Fruit fly (Drosophila melanogaster) whole organism, embryonic: ENCODE data around the gene CG7985.

Experiments used
- Ada2b ChIP-seq: fragments of 200-800 bp; sonication (Bioruptor generic); IDR thresholded peaks from 2 replicates; pipeline ENCODE4 v1.3.6; 2022; ENCODE audit warnings: missing biosample characterization, missing genetic modification characterization
- CG10147 ChIP-seq: fragments of 200-800 bp; sonication (Bioruptor generic); optimal IDR thresholded peaks from 2 replicates; lab custom pipeline; 2019; ENCODE audit warnings: missing biosample characterization, mild to moderate bottlenecking, missing genetic modification characterization, moderate library complexity
- CG11695 ChIP-seq: fragments of 200-800 bp; sonication (Bioruptor generic); IDR thresholded peaks from 3 replicates; pipeline ENCODE4 v1.3.6; 2022; ENCODE audit warnings: missing biosample characterization, missing genetic modification characterization
- CG1233 ChIP-seq: fragments of 200-800 bp; sonication (Bioruptor generic); optimal IDR thresholded peaks from 4 replicates; lab custom pipeline; 2018; ENCODE audit warnings: missing biosample characterization, mild to moderate bottlenecking, missing genetic modification characterization
- CG1602 ChIP-seq: fragments of 200-800 bp; sonication (Bioruptor generic); optimal IDR thresholded peaks from 3 replicates; lab custom pipeline; 2016; ENCODE audit warnings: missing biosample characterization, missing genetic modification characterization
- CG1832 ChIP-seq: fragments of 200-800 bp; sonication (Bioruptor generic); optimal IDR thresholded peaks from 2 replicates; lab custom pipeline; 2017; ENCODE audit warnings: missing biosample characterization, mild to moderate bottlenecking, missing genetic modification characterization, inconsistent platforms
- CG2120 ChIP-seq: fragments of 200-800 bp; sonication (Bioruptor generic); optimal IDR thresholded peaks from 3 replicates; lab custom pipeline; 2016; ENCODE audit warnings: missing biosample characterization, missing genetic modification characterization
- CG2199 ChIP-seq: fragments of 200-800 bp; sonication (Bioruptor generic); IDR thresholded peaks from 3 replicates; pipeline ENCODE4 v1.3.6; 2022; ENCODE audit warnings: missing biosample characterization, missing genetic modification characterization
- CG30431 ChIP-seq: fragments of 200-800 bp; sonication (Bioruptor generic); optimal IDR thresholded peaks from 2 replicates; lab custom pipeline; 2017; ENCODE audit warnings: missing biosample characterization, missing genetic modification characterization
- CG3281 ChIP-seq: fragments of 200-800 bp; sonication (Bioruptor generic); optimal IDR thresholded peaks from 3 replicates; lab custom pipeline; 2017; ENCODE audit warnings: missing biosample characterization, mild to moderate bottlenecking, missing genetic modification characterization
- CG3407 ChIP-seq: fragments of 200-800 bp; sonication (Bioruptor generic); optimal IDR thresholded peaks from 2 replicates; lab custom pipeline; 2018; ENCODE audit warnings: missing biosample characterization, mild to moderate bottlenecking, missing genetic modification characterization
- CG34422 ChIP-seq: fragments of 200-800 bp; sonication (Bioruptor generic); IDR thresholded peaks from 3 replicates; pipeline ENCODE4 v1.3.6; 2022; ENCODE audit warnings: missing biosample characterization, missing genetic modification characterization
- CG3995 ChIP-seq: fragments of 200-800 bp; sonication (Bioruptor generic); optimal IDR thresholded peaks from 3 replicates; lab custom pipeline; 2016; ENCODE audit warnings: missing biosample characterization, missing genetic modification characterization
- CG4854 ChIP-seq: fragments of 200-800 bp; sonication (Bioruptor generic); optimal IDR thresholded peaks from 2 replicates; lab custom pipeline; 2016; ENCODE audit warnings: missing biosample characterization, missing genetic modification characterization, inconsistent platforms
- CG5953 ChIP-seq: fragments of 200-800 bp; sonication (Bioruptor generic); IDR thresholded peaks from 2 replicates; pipeline ENCODE4 v1.3.6; 2022; ENCODE audit warnings: missing biosample characterization, missing genetic modification characterization
- CG7357 ChIP-seq: fragments of 200-800 bp; sonication (Bioruptor generic); IDR thresholded peaks from 3 replicates; pipeline ENCODE4 v1.3.6; 2022; ENCODE audit warnings: missing biosample characterization, missing genetic modification characterization
- CG7928 ChIP-seq: fragments of 200-800 bp; sonication (Bioruptor generic); optimal IDR thresholded peaks from 2 replicates; lab custom pipeline; 2017; ENCODE audit warnings: missing biosample characterization, mild to moderate bottlenecking, missing genetic modification characterization
- CG7987 ChIP-seq: fragments of 200-800 bp; sonication (Bioruptor generic); optimal IDR thresholded peaks from 2 replicates; lab custom pipeline; 2018; ENCODE audit warnings: missing biosample characterization, mild to moderate bottlenecking, missing genetic modification characterization, moderate library complexity
- CG8478 ChIP-seq: fragments of >200 bp; optimal IDR thresholded peaks from 2 replicates; lab custom pipeline; 2018
- CG9876 ChIP-seq: fragments of 200-800 bp; sonication (Bioruptor generic); optimal IDR thresholded peaks from 2 replicates; lab custom pipeline; 2016; ENCODE audit warnings: missing biosample characterization, missing genetic modification characterization
- Chrac-16 ChIP-seq: fragments of 200-800 bp; sonication (Bioruptor generic); optimal IDR thresholded peaks from 3 replicates; lab custom pipeline; 2016; ENCODE audit warnings: missing biosample characterization, missing genetic modification characterization
- D19B ChIP-seq: fragments of 200-800 bp; sonication (Bioruptor generic); optimal IDR thresholded peaks from 2 replicates; lab custom pipeline; 2017; ENCODE audit warnings: missing biosample characterization, mild to moderate bottlenecking, missing genetic modification characterization
- Dref ChIP-seq: fragments of 200-800 bp; sonication (Bioruptor generic); IDR thresholded peaks from 2 replicates; pipeline ENCODE4 v1.3.6; 2022; ENCODE audit warnings: missing biosample characterization, missing genetic modification characterization
- E2f1 ChIP-seq: fragments of 200-800 bp; sonication (Bioruptor generic); IDR thresholded peaks from 2 replicates; pipeline ENCODE4 v1.3.6; 2022; ENCODE audit warnings: missing biosample characterization, missing genetic modification characterization
- Eip74EF ChIP-seq, 2 experiments: fragments of 200-800 bp in 1 of 2; fragments of >200 bp in 1 of 2; sonication (Bioruptor generic) in 1 of 2; optimal IDR thresholded peaks; 2 replicates each; lab custom pipeline; 2017 to 2019; ENCODE audit warnings: missing biosample characterization in 2 of 2, missing genetic modification characterization in 2 of 2, mild to moderate bottlenecking in 1 of 2, moderate library complexity in 1 of 2
- HLHmδ ChIP-seq: fragments of 200-800 bp; sonication (Bioruptor generic); optimal IDR thresholded peaks from 2 replicates; lab custom pipeline; 2018; ENCODE audit warnings: missing biosample characterization, mild to moderate bottlenecking, missing genetic modification characterization, moderate library complexity
- Hr39 ChIP-seq: fragments of >200 bp; optimal IDR thresholded peaks from 2 replicates; lab custom pipeline; 2017
- Meics ChIP-seq: fragments of 200-800 bp; sonication (Bioruptor generic); optimal IDR thresholded peaks from 2 replicates; lab custom pipeline; 2017; ENCODE audit warnings: missing biosample characterization, mild to moderate bottlenecking, missing genetic modification characterization
- Mrtf ChIP-seq: fragments of 200-800 bp; sonication (Bioruptor generic); IDR thresholded peaks from 3 replicates; pipeline ENCODE4 v1.3.6; 2022; ENCODE audit warnings: missing biosample characterization, missing genetic modification characterization
- Sox102F ChIP-seq: fragments of 200-800 bp; sonication (Bioruptor generic); optimal IDR thresholded peaks from 2 replicates; lab custom pipeline; 2018; ENCODE audit warnings: missing biosample characterization, mild to moderate bottlenecking, missing genetic modification characterization, moderate library complexity
- aop ChIP-seq: fragments of 200-800 bp; sonication (Bioruptor generic); IDR thresholded peaks from 2 replicates; pipeline ENCODE4 v1.3.6; 2022; ENCODE audit warnings: missing biosample characterization, missing genetic modification characterization
- chn ChIP-seq: fragments of 200-800 bp; sonication (Bioruptor generic); optimal IDR thresholded peaks from 2 replicates; lab custom pipeline; 2016; ENCODE audit warnings: missing biosample characterization, missing genetic modification characterization
- corto ChIP-seq: fragments of 200-800 bp; sonication (Bioruptor generic); optimal IDR thresholded peaks from 2 replicates; lab custom pipeline; 2016; ENCODE audit warnings: missing biosample characterization, mild to moderate bottlenecking, missing genetic modification characterization, moderate library complexity
- da ChIP-seq: fragments of 200-800 bp; sonication (Bioruptor generic); optimal IDR thresholded peaks from 2 replicates; lab custom pipeline; 2016; ENCODE audit warnings: missing biosample characterization, missing genetic modification characterization
- dimm ChIP-seq: fragments of 200-800 bp; sonication (Bioruptor generic); IDR thresholded peaks from 2 replicates; pipeline ENCODE4 v1.3.6; 2022; ENCODE audit warnings: missing biosample characterization, missing genetic modification characterization
- dmrt99B ChIP-seq: fragments of 200-800 bp; sonication (Bioruptor generic); optimal IDR thresholded peaks from 2 replicates; lab custom pipeline; 2018; ENCODE audit warnings: missing biosample characterization, mild to moderate bottlenecking, missing genetic modification characterization, moderate library complexity
- fd102C ChIP-seq: fragments of 200-800 bp; sonication (Bioruptor generic); optimal IDR thresholded peaks from 2 replicates; lab custom pipeline; 2018; ENCODE audit warnings: missing biosample characterization, mild to moderate bottlenecking, missing genetic modification characterization, moderate library complexity
- fu2 ChIP-seq: fragments of 200-800 bp; sonication (Bioruptor generic); optimal IDR thresholded peaks from 2 replicates; lab custom pipeline; 2016; ENCODE audit warnings: missing biosample characterization, missing genetic modification characterization
- h ChIP-seq: fragments of >200 bp; optimal IDR thresholded peaks from 2 replicates; lab custom pipeline; 2017
- her ChIP-seq: fragments of 200-800 bp; sonication (Bioruptor generic); optimal IDR thresholded peaks from 2 replicates; lab custom pipeline; 2016; ENCODE audit warnings: missing biosample characterization, missing genetic modification characterization
- hkb ChIP-seq, 2 experiments: fragments of 200-800 bp in 1 of 2; fragments of >200 bp in 1 of 2; sonication (Bioruptor generic) in 1 of 2; IDR thresholded peaks in 1 of 2; optimal IDR thresholded peaks in 1 of 2; 2 replicates each; pipeline versions ENCODE4 v1.3.6 to Lab custom; 2017 to 2022; ENCODE audit warnings: missing biosample characterization in 1 of 2, missing genetic modification characterization in 1 of 2
- ind ChIP-seq: fragments of 200-800 bp; sonication (Bioruptor generic); optimal IDR thresholded peaks from 3 replicates; lab custom pipeline; 2016; ENCODE audit warnings: missing biosample characterization, missing genetic modification characterization
- nom ChIP-seq: fragments of 200-800 bp; sonication (Bioruptor generic); optimal IDR thresholded peaks from 2 replicates; lab custom pipeline; 2017; ENCODE audit warnings: missing biosample characterization, missing genetic modification characterization, mild to moderate bottlenecking, moderate library complexity, missing genetic modification reagents
- pfk ChIP-seq: fragments of 200-800 bp; sonication (Bioruptor generic); optimal IDR thresholded peaks from 2 replicates; lab custom pipeline; 2018; ENCODE audit warnings: missing biosample characterization, mild to moderate bottlenecking, missing genetic modification characterization, moderate library complexity
- pita ChIP-seq: fragments of 200-800 bp; sonication (Bioruptor generic); optimal IDR thresholded peaks from 2 replicates; lab custom pipeline; 2017; ENCODE audit warnings: missing biosample characterization, mild to moderate bottlenecking, missing genetic modification characterization
- schlank ChIP-seq: fragments of 200-800 bp; sonication (Bioruptor generic); optimal IDR thresholded peaks from 2 replicates; lab custom pipeline; 2018; ENCODE audit warnings: missing biosample characterization, mild to moderate bottlenecking, missing genetic modification characterization
- slbo ChIP-seq: fragments of 200-800 bp; sonication (Bioruptor generic); IDR thresholded peaks from 2 replicates; pipeline ENCODE4 v1.3.6; 2022; ENCODE audit warnings: missing biosample characterization, missing genetic modification characterization
- tap ChIP-seq: fragments of 200-800 bp; optimal IDR thresholded peaks from 3 replicates; lab custom pipeline; 2019; ENCODE audit warnings: missing biosample characterization, mild to moderate bottlenecking, missing genetic modification characterization, moderate library complexity
- tio ChIP-seq: fragments of 200-800 bp; sonication (Bioruptor generic); optimal IDR thresholded peaks from 2 replicates; lab custom pipeline; 2017; ENCODE audit warnings: missing biosample characterization, missing genetic modification characterization, inconsistent platforms
- unpg ChIP-seq: fragments of 200-800 bp; sonication (Bioruptor generic); optimal IDR thresholded peaks from 3 replicates; lab custom pipeline; 2018; ENCODE audit warnings: missing biosample characterization, mild to moderate bottlenecking, missing genetic modification characterization, moderate library complexity
- vfl ChIP-seq: fragments of 200-800 bp; sonication (Bioruptor generic); optimal IDR thresholded peaks from 2 replicates; lab custom pipeline; 2016; ENCODE audit warnings: missing biosample characterization, missing genetic modification characterization
- vvl ChIP-seq: fragments of 200-800 bp; sonication (Bioruptor generic); IDR thresholded peaks from 2 replicates; pipeline ENCODE4 v1.3.6; 2022; ENCODE audit warnings: missing biosample characterization, missing genetic modification characterization

CG7985 gene

dm6 chr3R:18188702-18189125 is 10.9 kb upstream of the CG7985 start, which contains the start of the genes CG12321 and MED17 (continued):
- TF ChIP-seq Eip74EF (GFP tag; optimal IDR thresholded peaks at IDR 0.05; lab: Kevin White, UChicago) (peak in 1 of 2 experiments; percentile 76), Mrtf (GFP tag; lab: Robert Waterston, UW) (peak; percentile 73; the same call in 1 of the 3 replicates), CG10147 (peak; percentile 88), tap (tag; lab: Kevin White, UChicago) (peak; percentile 52), CG3995 (GFP tag; lab: Kevin White, UChicago) (peak; percentile 27), CG1602 (peak; percentile 94), pita (GFP tag; lab: Kevin White, UChicago) (no peak), CG34422 (peak; percentile 89), h (lab: Kevin White, UChicago) (no peak), vvl (GFP tag; lab: Robert Waterston, UW) (peak; percentile 90), corto (GFP tag; lab: Kevin White, UChicago) (no peak), CG3281 (GFP tag; lab: Kevin White, UChicago) (peak; percentile 90), Hr39 (no peak), Ada2b (peak; percentile 72), vfl (peak; percentile 58), CG4854 (GFP tag; lab: Kevin White, UChicago) (peak; percentile 62), fd102C (GFP tag; lab: Kevin White, UChicago) (no peak), CG2120 (peak; percentile 91), pfk (GFP tag; lab: Kevin White, UChicago) (no peak), CG30431 (GFP tag; lab: Kevin White, UChicago) (peak; percentile 85), HLHmδ (GFP tag; lab: Kevin White, UChicago) (no peak), Meics (GFP tag; lab: Kevin White, UChicago) (peak; percentile 100), schlank (peak; percentile 26), CG1832 (GFP tag; lab: Kevin White, UChicago) (no peak), CG1233 (GFP tag; lab: Kevin White, UChicago) (peak; percentile 79), dimm (GFP tag; lab: Robert Waterston, UW) (peak; percentile 54; the same call in 1 of the 2 replicates), Dref (GFP tag; lab: Robert Waterston, UW) (peak; percentile 76), aop (GFP tag; lab: Robert Waterston, UW) (no peak), her (no peak), chn (GFP tag; lab: Kevin White, UChicago) (peak; percentile 70), tio (peak; percentile 90), CG8478 (lab: Kevin White, UChicago) (no peak), CG7987 (GFP tag; lab: Kevin White, UChicago) (peak; percentile 66), ind (GFP tag; lab: Kevin White, UChicago) (peak; percentile 92), CG11695 (GFP tag; lab: Robert Waterston, UW) (peak; percentile 70), hkb (optimal IDR thresholded peaks at IDR 0.05; lab: Kevin White, UChicago) (no peak), hkb (GFP tag; IDR thresholded peaks at IDR 0.05; lab: Robert Waterston, UW) (peak; percentile 75), D19B (GFP tag; lab: Kevin White, UChicago) (peak; percentile 78), dmrt99B (tag; lab: Kevin White, UChicago) (peak; percentile 77), CG2199 (no peak), nom (GFP tag; lab: Kevin White, UChicago) (peak; percentile 59), fu2 (GFP tag; lab: Kevin White, UChicago) (peak; percentile 62), Chrac-16 (GFP tag; lab: Kevin White, UChicago) (peak; percentile 92), CG3407 (peak; percentile 70), CG5953 (GFP tag; lab: Robert Waterston, UW) (0 out of 2 replicates have a peak, but pooled peaks have one; percentile 46), slbo (GFP tag; lab: Robert Waterston, UW) (peak; percentile 97), CG9876 (no peak), CG7357 (GFP tag; lab: Robert Waterston, UW) (peak; percentile 68; the same call in 2 of the 3 replicates), E2f1 (peak; percentile 88), CG7928 (peak; percentile 69), da (GFP tag; lab: Kevin White, UChicago) (no peak), unpg (GFP tag; lab: Kevin White, UChicago) (peak; percentile 84), Sox102F (GFP tag; lab: Kevin White, UChicago) (peak; percentile 91)
